Worm (Caenorhabditis elegans): ENCODE measurements around the gene Y80D4G.2.

DNA sequence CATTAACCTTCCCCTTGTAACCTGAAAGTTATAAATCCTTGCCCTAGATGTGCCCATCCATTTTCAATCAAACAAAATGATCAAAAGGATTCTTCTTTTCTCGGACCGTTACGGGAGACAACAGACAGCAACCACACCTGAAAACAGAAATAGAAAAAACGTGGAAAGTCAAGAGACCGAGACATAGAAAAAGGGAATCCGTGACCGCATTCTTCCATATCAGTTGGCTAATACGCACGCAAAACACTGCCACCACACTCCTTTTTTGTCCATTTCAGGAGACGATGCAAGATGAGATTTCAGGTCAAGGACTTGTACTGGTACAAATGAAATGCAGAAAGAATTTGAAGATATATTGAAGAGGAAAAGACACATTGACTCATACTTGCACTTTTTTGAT, 23.9 kb upstream of the Y80D4G.2 start:
- TF ChIP-seq nfya-1 (tag; optimal IDR thresholded peaks at IDR 0.05) (no peak), ttx-3 (tag; optimal IDR thresholded peaks at IDR 0.05) (no peak), nhr-11 (tag; optimal IDR thresholded peaks at IDR 0.05) (no peak), lim-6 (tag; optimal IDR thresholded peaks at IDR 0.05) (no peak), T23F11.4 (GFP tag; optimal IDR thresholded peaks at IDR 0.05) (no peak), K09A11.1 (tag; optimal IDR thresholded peaks at IDR 0.05; ENCODE audit: insufficient read depth) (no peak), dmd-4 (tag; optimal IDR thresholded peaks at IDR 0.05; ENCODE audit: borderline replicate concordance) (no peak), pha-4 (tag; optimal IDR thresholded peaks at IDR 0.05) (no peak), sox-4 (tag; optimal IDR thresholded peaks at IDR 0.05) (no peak), F13H6.1 (tag; optimal IDR thresholded peaks at IDR 0.05) (no peak), fkh-10 (GFP tag; optimal IDR thresholded peaks at IDR 0.05) (no peak), mec-3 (tag; optimal IDR thresholded peaks at IDR 0.05; ENCODE audit: borderline replicate concordance) (no peak), che-1 (tag; optimal IDR thresholded peaks at IDR 0.05) (no peak)

All from whole organism, late embryonic.